Worm (Caenorhabditis elegans) whole organism, mixed stage, embryonic: ENCODE data around the gene chil-16.

Source experiments
- bed-3 ChIP-seq: fragments of 200-800 bp; sonication (Bioruptor generic); optimal IDR thresholded peaks from 3 replicates; lab custom pipeline; 2018; ENCODE audit warnings: mild to moderate bottlenecking, missing genetic modification characterization, moderate library complexity, missing compliant biosample characterization
- blmp-1 ChIP-seq: fragments of 150-350 bp; optimal IDR thresholded peaks from 2 replicates; lab custom pipeline; 2014; ENCODE audit warnings: missing biosample characterization, missing genetic modification characterization
- ceh-43 ChIP-seq: fragments of 200-800 bp; sonication (Bioruptor generic); optimal IDR thresholded peaks from 2 replicates; lab custom pipeline; 2018; ENCODE audit warnings: mild to moderate bottlenecking, missing genetic modification characterization, moderate library complexity, missing compliant biosample characterization
- cnd-1 ChIP-seq: fragments of 200-800 bp; sonication (Bioruptor generic); optimal IDR thresholded peaks from 2 replicates; lab custom pipeline; 2018; ENCODE audit warnings: mild to moderate bottlenecking, missing genetic modification characterization, missing compliant biosample characterization
- elt-3 ChIP-seq: fragments of 150-350 bp; optimal IDR thresholded peaks from 2 replicates; lab custom pipeline; 2014; ENCODE audit warnings: missing biosample characterization, missing genetic modification characterization
- flh-1 ChIP-seq: fragments of 200-800 bp; sonication (Bioruptor generic); optimal IDR thresholded peaks from 2 replicates; lab custom pipeline; 2018; ENCODE audit warnings: mild to moderate bottlenecking, missing genetic modification characterization, moderate library complexity, missing compliant biosample characterization
- hlh-1 ChIP-seq: fragments of 150-350 bp; optimal IDR thresholded peaks from 2 replicates; lab custom pipeline; 2014; ENCODE audit warnings: missing biosample characterization, missing genetic modification reagents, missing genetic modification characterization
- mab-5 ChIP-seq: fragments of 150-350 bp; optimal IDR thresholded peaks from 2 replicates; lab custom pipeline; 2014; ENCODE audit warnings: missing biosample characterization, missing genetic modification characterization
- nhr-28 ChIP-seq: fragments of 150-350 bp; optimal IDR thresholded peaks from 2 replicates; lab custom pipeline; 2014; ENCODE audit warnings: missing biosample characterization, missing genetic modification characterization
- nhr-76 ChIP-seq: sonication (generic microtip); optimal IDR thresholded peaks from 2 replicates; lab custom pipeline; 2017; ENCODE audit warnings: missing biosample characterization, missing genetic modification characterization
- pha-4 ChIP-seq: fragments of 150-350 bp; optimal IDR thresholded peaks from 2 replicates; lab custom pipeline; 2018; ENCODE audit warnings: missing biosample characterization, missing genetic modification reagents, missing genetic modification characterization
- snpc-4 ChIP-seq: fragments of 150-350 bp; optimal IDR thresholded peaks from 2 replicates; lab custom pipeline; 2014; ENCODE audit warnings: missing biosample characterization, missing genetic modification characterization
- unc-120 ChIP-seq: sonication (generic microtip); optimal IDR thresholded peaks from 2 replicates; lab custom pipeline; 2017; ENCODE audit warnings: missing genetic modification characterization, missing compliant biosample characterization; ENCODE audit not compliant: poor library complexity, severe bottlenecking
- unc-62 ChIP-seq: fragments of 150-350 bp; optimal IDR thresholded peaks from 2 replicates; lab custom pipeline; 2014; ENCODE audit warnings: missing biosample characterization, missing genetic modification reagents, missing genetic modification characterization

DNA sequence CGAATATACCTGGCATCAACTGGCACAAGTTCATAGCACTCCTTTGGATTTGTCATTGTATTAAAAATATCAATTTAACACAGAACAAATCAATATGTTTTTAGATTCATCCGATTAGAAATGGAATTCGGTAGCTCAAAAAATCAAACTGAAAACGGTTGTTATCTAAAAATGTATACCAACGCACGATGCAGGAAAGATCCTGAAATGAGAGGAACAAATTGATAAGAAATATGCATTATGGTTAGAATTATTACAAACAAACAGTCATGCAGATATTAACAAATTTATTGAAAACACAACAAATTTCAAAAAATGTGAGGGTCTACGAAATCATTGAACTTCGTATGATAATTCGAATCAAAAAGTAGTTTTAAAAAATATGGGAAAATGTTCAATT is 28.3 kb upstream of the chil-16 start, which contains the start of gene T19H5.6:
- TF ChIP-seq pha-4 (tag; lab: Kevin White, UChicago): no peak
- no peak for TF ChIP-seq snpc-4
- TF ChIP-seq bed-3: no peak
- no peak for TF ChIP-seq nhr-76 (tag; lab: Kevin White, UChicago)
- TF ChIP-seq ceh-43: no peak
- no peak for TF ChIP-seq unc-120 (tag; lab: Kevin White, UChicago)
- TF ChIP-seq nhr-28: no peak
- no peak for TF ChIP-seq hlh-1
- no peak for TF ChIP-seq unc-62 (GFP tag; lab: Kevin White, UChicago)
- TF ChIP-seq mab-5 (tag; lab: Kevin White, UChicago): no peak
- no peak for TF ChIP-seq flh-1
- TF ChIP-seq elt-3 (tag; lab: Kevin White, UChicago): no peak
- TF ChIP-seq blmp-1: no peak
- no peak for TF ChIP-seq cnd-1
